Worm (Caenorhabditis elegans): ENCODE results near the gene dao-6.

The dao-6 gene

ce11 chrIII:9772394-9772793, 36.4 kb upstream of the dao-6 start:
- no peak for TF ChIP-seq nhr-12 (tag; optimal IDR thresholded peaks at IDR 0.05)
- TF ChIP-seq nhr-23 (tag; optimal IDR thresholded peaks at IDR 0.05) = no peak
- no peak for TF ChIP-seq pha-4 (tag; optimal IDR thresholded peaks at IDR 0.05)
- no peak for TF ChIP-seq jun-1 (tag; optimal IDR thresholded peaks at IDR 0.05)

ce11 chrIII:9770590-9770989, 34.6 kb upstream of the dao-6 start:
- no peak for TF ChIP-seq nfya-1 (tag; optimal IDR thresholded peaks at IDR 0.05; ENCODE audit: insufficient read depth)
- no peak for TF ChIP-seq jun-1 (tag; optimal IDR thresholded peaks at IDR 0.05)
- no peak for TF ChIP-seq pha-4 (tag; optimal IDR thresholded peaks at IDR 0.05)
- no peak for TF ChIP-seq zag-1 (tag; optimal IDR thresholded peaks at IDR 0.05)
- no peak for TF ChIP-seq ceh-82 (tag; optimal IDR thresholded peaks at IDR 0.05)
- no peak for TF ChIP-seq aly-2 (tag; optimal IDR thresholded peaks at IDR 0.05)
- no peak for TF ChIP-seq elt-2 (tag; optimal IDR thresholded peaks at IDR 0.05)
- TF ChIP-seq nhr-237 (tag; optimal IDR thresholded peaks at IDR 0.05) = no peak
- no peak for TF ChIP-seq fos-1 (tag; optimal IDR thresholded peaks at IDR 0.05)
- TF ChIP-seq elt-1 (tag; optimal IDR thresholded peaks at IDR 0.05) = no peak
- no peak for TF ChIP-seq fkh-2 (tag; optimal IDR thresholded peaks at IDR 0.05)

- TF ChIP-seq nhr-76 (tag; optimal IDR thresholded peaks at IDR 0.05) = no peak
- no peak for TF ChIP-seq nhr-25 (tag; optimal IDR thresholded peaks at IDR 0.05)
- TF ChIP-seq zag-1 (tag; optimal IDR thresholded peaks at IDR 0.05) = no peak
- no peak for TF ChIP-seq nhr-11 (tag; optimal IDR thresholded peaks at IDR 0.05)
- no peak for TF ChIP-seq aly-2 (tag; optimal IDR thresholded peaks at IDR 0.05)
- TF ChIP-seq elt-1 (tag; optimal IDR thresholded peaks at IDR 0.05) = no peak
- TF ChIP-seq hmg-11 (tag; optimal IDR thresholded peaks at IDR 0.05) = no peak
- TF ChIP-seq nfya-1 (tag; optimal IDR thresholded peaks at IDR 0.05; ENCODE audit: insufficient read depth) = no peak
- no peak for TF ChIP-seq fos-1 (tag; optimal IDR thresholded peaks at IDR 0.05)
- TF ChIP-seq snpc-4 (tag; optimal IDR thresholded peaks at IDR 0.05) = no peak
- no peak for TF ChIP-seq nhr-237 (tag; optimal IDR thresholded peaks at IDR 0.05)
- no peak for TF ChIP-seq fkh-10 (GFP tag; optimal IDR thresholded peaks at IDR 0.05)
- no peak for TF ChIP-seq jun-1 (tag; optimal IDR thresholded peaks at IDR 0.05)
- TF ChIP-seq skn-1 (tag; optimal IDR thresholded peaks at IDR 0.05) = no peak
These were observed 32.0 kb upstream of the dao-6 start for ce11 chrIII:9768023-9768422.

- TF ChIP-seq tbx-2 (tag; optimal IDR thresholded peaks at IDR 0.05) (no peak), aly-2 (tag; optimal IDR thresholded peaks at IDR 0.05) (no peak), ceh-16 (tag; optimal IDR thresholded peaks at IDR 0.05) (no peak), ztf-4 (tag; optimal IDR thresholded peaks at IDR 0.05) (no peak), lin-39 (tag; optimal IDR thresholded peaks at IDR 0.05) (no peak), nhr-77 (tag; optimal IDR thresholded peaks at IDR 0.05) (no peak), fkh-2 (tag; optimal IDR thresholded peaks at IDR 0.05) (no peak), fkh-10 (GFP tag; optimal IDR thresholded peaks at IDR 0.05) (no peak), nhr-25 (tag; optimal IDR thresholded peaks at IDR 0.05) (no peak), R02D3.7 (tag; optimal IDR thresholded peaks at IDR 0.05) (no peak)
These were observed 31.1 kb upstream of the dao-6 start for ce11 chrIII:9767095-9767494.

- no peak for TF ChIP-seq R02D3.7 (tag; optimal IDR thresholded peaks at IDR 0.05)
- no peak for TF ChIP-seq snpc-4 (tag; optimal IDR thresholded peaks at IDR 0.05)
- no peak for TF ChIP-seq nhr-12 (tag; optimal IDR thresholded peaks at IDR 0.05)
- TF ChIP-seq hmg-11 (tag; optimal IDR thresholded peaks at IDR 0.05) = peak; percentile 18
- TF ChIP-seq nhr-76 (tag; optimal IDR thresholded peaks at IDR 0.05) = no peak
- TF ChIP-seq fkh-10 (GFP tag; optimal IDR thresholded peaks at IDR 0.05) = no peak
- no peak for TF ChIP-seq nhr-11 (tag; optimal IDR thresholded peaks at IDR 0.05)
- no peak for TF ChIP-seq pqm-1 (tag; optimal IDR thresholded peaks at IDR 0.05)
- no peak for TF ChIP-seq ceh-16 (tag; optimal IDR thresholded peaks at IDR 0.05)
- TF ChIP-seq ztf-4 (tag; optimal IDR thresholded peaks at IDR 0.05) = no peak
- TF ChIP-seq nfya-1 (tag; optimal IDR thresholded peaks at IDR 0.05; ENCODE audit: insufficient read depth) = peak; percentile 69
- peak; percentile 73 for TF ChIP-seq pha-4 (tag; optimal IDR thresholded peaks at IDR 0.05)
- no peak for TF ChIP-seq skn-1 (tag; optimal IDR thresholded peaks at IDR 0.05)
- no peak for TF ChIP-seq nhr-43 (tag; optimal IDR thresholded peaks at IDR 0.05; ENCODE audit: poor library complexity, severe bottlenecking)
- peak; percentile 53 for TF ChIP-seq lin-39 (tag; optimal IDR thresholded peaks at IDR 0.05)
- no peak for TF ChIP-seq lin-15B (tag; optimal IDR thresholded peaks at IDR 0.05)
- TF ChIP-seq elt-2 (tag; optimal IDR thresholded peaks at IDR 0.05) = no peak
- TF ChIP-seq fkh-2 (tag; optimal IDR thresholded peaks at IDR 0.05) = no peak
- TF ChIP-seq egl-27 (tag; optimal IDR thresholded peaks at IDR 0.05) = no peak
- no peak for TF ChIP-seq ztf-11 (tag; optimal IDR thresholded peaks at IDR 0.05)
- no peak for TF ChIP-seq nhr-67 (tag; optimal IDR thresholded peaks at IDR 0.05)
- TF ChIP-seq eor-1 (tag; optimal IDR thresholded peaks at IDR 0.05) = no peak
- TF ChIP-seq mdl-1 (tag; optimal IDR thresholded peaks at IDR 0.05) = no peak
- TF ChIP-seq jun-1 (tag; optimal IDR thresholded peaks at IDR 0.05) = no peak
- no peak for TF ChIP-seq ceh-9 (tag; optimal IDR thresholded peaks at IDR 0.05)
- TF ChIP-seq ZK546.5 (tag; optimal IDR thresholded peaks at IDR 0.05) = no peak
- no peak for TF ChIP-seq sea-2 (GFP tag; optimal IDR thresholded peaks at IDR 0.05)
- TF ChIP-seq unc-62 (GFP tag; optimal IDR thresholded peaks at IDR 0.05) = no peak
- no peak for TF ChIP-seq fos-1 (tag; optimal IDR thresholded peaks at IDR 0.05)
- peak; percentile 51 for TF ChIP-seq nhr-25 (tag; optimal IDR thresholded peaks at IDR 0.05)
- no peak for TF ChIP-seq tbx-2 (tag; optimal IDR thresholded peaks at IDR 0.05)
- TF ChIP-seq mml-1 (tag; optimal IDR thresholded peaks at IDR 0.05) = no peak
- no peak for TF ChIP-seq elt-3 (tag; optimal IDR thresholded peaks at IDR 0.05)
- TF ChIP-seq zag-1 (tag; optimal IDR thresholded peaks at IDR 0.05) = no peak
- no peak for TF ChIP-seq ceh-82 (tag; optimal IDR thresholded peaks at IDR 0.05)
- TF ChIP-seq elt-1 (tag; optimal IDR thresholded peaks at IDR 0.05) = no peak
- no peak for TF ChIP-seq nhr-28 (tag; optimal IDR thresholded peaks at IDR 0.05)
- no peak for TF ChIP-seq ama-1 (optimal IDR thresholded peaks at IDR 0.05)
These were observed 30.2 kb upstream of the dao-6 start, which contains the start of gene cbp-1 for ce11 chrIII:9766175-9766574. Gene cbp-1, plus strand, starts transcription at chrIII:9766509.
